Worm (Caenorhabditis elegans) whole organism, mixed stage, embryonic: ENCODE results near the gene nlp-28.

Source experiments
- M03D4.4 ChIP-seq: sonication (generic microtip); optimal IDR thresholded peaks from 2 replicates; lab custom pipeline; 2017; ENCODE audit warnings: mild to moderate bottlenecking, missing genetic modification characterization, missing compliant biosample characterization
- bed-3 ChIP-seq: fragments of 200-800 bp; sonication (Bioruptor generic); optimal IDR thresholded peaks from 3 replicates; lab custom pipeline; 2018; ENCODE audit warnings: mild to moderate bottlenecking, missing genetic modification characterization, moderate library complexity, missing compliant biosample characterization
- blmp-1 ChIP-seq: fragments of 150-350 bp; optimal IDR thresholded peaks from 2 replicates; lab custom pipeline; 2014; ENCODE audit warnings: missing biosample characterization, missing genetic modification characterization
- ceh-39 ChIP-seq: fragments of 150-350 bp; optimal IDR thresholded peaks from 2 replicates; lab custom pipeline; 2014; ENCODE audit warnings: missing biosample characterization, missing genetic modification characterization
- ceh-43 ChIP-seq: fragments of 200-800 bp; sonication (Bioruptor generic); optimal IDR thresholded peaks from 2 replicates; lab custom pipeline; 2018; ENCODE audit warnings: mild to moderate bottlenecking, missing genetic modification characterization, moderate library complexity, missing compliant biosample characterization
- ceh-83 ChIP-seq: fragments of 200-800 bp; sonication (Bioruptor generic); optimal IDR thresholded peaks from 2 replicates; lab custom pipeline; 2018; ENCODE audit warnings: mild to moderate bottlenecking, missing genetic modification characterization, missing compliant biosample characterization
- ces-1 ChIP-seq: fragments of 150-350 bp; optimal IDR thresholded peaks from 2 replicates; lab custom pipeline; 2014; ENCODE audit warnings: missing biosample characterization, missing genetic modification reagents, missing genetic modification characterization
- cnd-1 ChIP-seq: fragments of 200-800 bp; sonication (Bioruptor generic); optimal IDR thresholded peaks from 2 replicates; lab custom pipeline; 2018; ENCODE audit warnings: mild to moderate bottlenecking, missing genetic modification characterization, missing compliant biosample characterization
- drap-1 ChIP-seq: fragments of 200-800 bp; sonication (Bioruptor generic); optimal IDR thresholded peaks from 3 replicates; lab custom pipeline; 2018; ENCODE audit warnings: mild to moderate bottlenecking, missing genetic modification characterization, missing compliant biosample characterization
- elt-1 ChIP-seq: sonication (generic microtip); optimal IDR thresholded peaks from 2 replicates; lab custom pipeline; 2017; ENCODE audit warnings: missing genetic modification characterization, mild to moderate bottlenecking, missing compliant biosample characterization, antibody characterized with exemption, moderate library complexity, borderline replicate concordance; ENCODE audit not compliant: insufficient read depth
- elt-3 ChIP-seq: fragments of 150-350 bp; optimal IDR thresholded peaks from 2 replicates; lab custom pipeline; 2014; ENCODE audit warnings: missing biosample characterization, missing genetic modification characterization
- flh-1 ChIP-seq: fragments of 200-800 bp; sonication (Bioruptor generic); optimal IDR thresholded peaks from 2 replicates; lab custom pipeline; 2018; ENCODE audit warnings: mild to moderate bottlenecking, missing genetic modification characterization, moderate library complexity, missing compliant biosample characterization
- ham-2 ChIP-seq: fragments of 200-800 bp; sonication (Bioruptor generic); optimal IDR thresholded peaks from 2 replicates; lab custom pipeline; 2018; ENCODE audit warnings: mild to moderate bottlenecking, missing genetic modification characterization, missing compliant biosample characterization
- lin-32 ChIP-seq: fragments of 200-800 bp; sonication (Bioruptor generic); optimal IDR thresholded peaks from 2 replicates; lab custom pipeline; 2018; ENCODE audit warnings: mild to moderate bottlenecking, missing genetic modification characterization, missing compliant biosample characterization
- lsy-2 ChIP-seq: fragments of 150-350 bp; optimal IDR thresholded peaks from 2 replicates; lab custom pipeline; 2014; ENCODE audit warnings: missing biosample characterization, missing genetic modification characterization
- mab-5 ChIP-seq: fragments of 150-350 bp; optimal IDR thresholded peaks from 2 replicates; lab custom pipeline; 2014; ENCODE audit warnings: missing biosample characterization, missing genetic modification characterization
- mls-2 ChIP-seq: sonication (generic microtip); optimal IDR thresholded peaks from 2 replicates; lab custom pipeline; 2016; ENCODE audit warnings: mild to moderate bottlenecking, missing genetic modification characterization, moderate library complexity, missing compliant biosample characterization
- nhr-12 ChIP-seq: fragments of 150-350 bp; optimal IDR thresholded peaks from 2 replicates; lab custom pipeline; 2014; ENCODE audit warnings: missing biosample characterization, missing genetic modification characterization
- nhr-2 ChIP-seq: fragments of 150-350 bp; optimal IDR thresholded peaks from 2 replicates; lab custom pipeline; 2014; ENCODE audit warnings: missing biosample characterization, missing genetic modification characterization
- nhr-237 ChIP-seq: fragments of 150-350 bp; optimal IDR thresholded peaks from 2 replicates; lab custom pipeline; 2014; ENCODE audit warnings: missing biosample characterization, missing genetic modification characterization
- nhr-28 ChIP-seq: fragments of 150-350 bp; optimal IDR thresholded peaks from 2 replicates; lab custom pipeline; 2014; ENCODE audit warnings: missing biosample characterization, missing genetic modification characterization
- nhr-76 ChIP-seq: sonication (generic microtip); optimal IDR thresholded peaks from 2 replicates; lab custom pipeline; 2017; ENCODE audit warnings: missing biosample characterization, missing genetic modification characterization
- pha-4 ChIP-seq: fragments of 150-350 bp; optimal IDR thresholded peaks from 2 replicates; lab custom pipeline; 2018; ENCODE audit warnings: missing biosample characterization, missing genetic modification reagents, missing genetic modification characterization
- sem-2 ChIP-seq: fragments of 200-800 bp; sonication (Bioruptor generic); optimal IDR thresholded peaks from 2 replicates; lab custom pipeline; 2018; ENCODE audit warnings: mild to moderate bottlenecking, missing genetic modification characterization, missing compliant biosample characterization
- snpc-4 ChIP-seq: fragments of 150-350 bp; optimal IDR thresholded peaks from 2 replicates; lab custom pipeline; 2014; ENCODE audit warnings: missing biosample characterization, missing genetic modification characterization
- sptf-1 ChIP-seq: sonication (generic microtip); optimal IDR thresholded peaks from 2 replicates; lab custom pipeline; 2017; ENCODE audit warnings: mild to moderate bottlenecking, missing genetic modification characterization, moderate library complexity, missing compliant biosample characterization
- unc-120 ChIP-seq: sonication (generic microtip); optimal IDR thresholded peaks from 2 replicates; lab custom pipeline; 2017; ENCODE audit warnings: missing genetic modification characterization, missing compliant biosample characterization; ENCODE audit not compliant: poor library complexity, severe bottlenecking
- unc-39 ChIP-seq: fragments of 150-350 bp; optimal IDR thresholded peaks from 2 replicates; lab custom pipeline; 2014; ENCODE audit warnings: missing biosample characterization, missing genetic modification characterization
- unc-62 ChIP-seq: fragments of 150-350 bp; optimal IDR thresholded peaks from 2 replicates; lab custom pipeline; 2014; ENCODE audit warnings: missing biosample characterization, missing genetic modification reagents, missing genetic modification characterization

nlp-28 gene

ce11 chrV:3967762-3968161, 19.9 kb upstream of the nlp-28 start, which contains the start of gene cyp-34A8:
TSS of gene cyp-34A8 (minus strand) at chrV:3967823.
- TF ChIP-seq ces-1 (GFP tag; lab: Kevin White, UChicago) (no peak), nhr-28 (no peak)
- TF ChIP-seq, all 35 proteins: peak for 0

- TF ChIP-seq unc-120 = no peak
Observed at ce11 chrV:3968929-3969328, 18.8 kb upstream of the nlp-28 start.

- TF ChIP-seq nhr-12 = no peak
- TF ChIP-seq lsy-2 = no peak
- TF ChIP-seq nhr-76 = no peak
- TF ChIP-seq flh-1 (GFP tag; lab: Kevin White, UChicago) = no peak
- TF ChIP-seq pha-4 (tag; lab: Kevin White, UChicago) = no peak
- TF ChIP-seq ceh-39 (tag; lab: Kevin White, UChicago) = no peak
- TF ChIP-seq ces-1 (GFP tag; lab: Kevin White, UChicago) = no peak
- no peak for TF ChIP-seq sem-2 (GFP tag; lab: Kevin White, UChicago)
- no peak for TF ChIP-seq nhr-28
- TF ChIP-seq mls-2 (tag; lab: Kevin White, UChicago) = no peak
- no peak for TF ChIP-seq ham-2 (GFP tag; lab: Kevin White, UChicago)
- no peak for TF ChIP-seq cnd-1 (tag; lab: Kevin White, UChicago)
- TF ChIP-seq mab-5 (tag; lab: Kevin White, UChicago) = no peak
- TF ChIP-seq sptf-1 (tag; lab: Kevin White, UChicago) = no peak
- TF ChIP-seq, all 35 proteins: peak for 0
Observed at ce11 chrV:3969664-3970063, 18.0 kb upstream of the nlp-28 start.

- no peak for TF ChIP-seq M03D4.4
- no peak for TF ChIP-seq ceh-43
Observed at ce11 chrV:3970410-3970809, 17.3 kb upstream of the nlp-28 start, which contains the start of gene cyp-34A9. TSS of gene cyp-34A9 (minus strand) at chrV:3970540.

ce11 chrV:3972846-3973245, 14.9 kb upstream of the nlp-28 start, which contains the start of gene cyp-34A10:
TSS of gene cyp-34A10 (minus strand) at chrV:3972991.
- no peak for TF ChIP-seq nhr-237 (tag; lab: Kevin White, UChicago)
- no peak for TF ChIP-seq blmp-1 (tag; lab: Kevin White, UChicago)

ce11 chrV:3974361-3974760, 13.3 kb upstream of the nlp-28 start, which contains the start of gene str-82:
TSS of gene str-82 (plus strand) at chrV:3974661.
- TF ChIP-seq lsy-2 (no peak), mls-2 (tag; lab: Kevin White, UChicago) (no peak), ceh-83 (no peak), unc-62 (GFP tag; lab: Kevin White, UChicago) (no peak), mab-5 (tag; lab: Kevin White, UChicago) (no peak), ceh-43 (no peak), ces-1 (GFP tag; lab: Kevin White, UChicago) (no peak), nhr-2 (tag; lab: Kevin White, UChicago) (no peak), flh-1 (GFP tag; lab: Kevin White, UChicago) (no peak), pha-4 (tag; lab: Kevin White, UChicago) (no peak), ham-2 (GFP tag; lab: Kevin White, UChicago) (no peak), snpc-4 (tag; lab: Kevin White, UChicago) (no peak)
- TF ChIP-seq, all 35 proteins: peak for 0

ce11 chrV:3976964-3977363, 10.7 kb upstream of the nlp-28 start, which contains the start of gene str-83:
TSS of gene str-83 (plus strand) at chrV:3977264.
- TF ChIP-seq M03D4.4 (no peak), ham-2 (GFP tag; lab: Kevin White, UChicago) (no peak), elt-3 (tag; lab: Kevin White, UChicago) (no peak), bed-3 (GFP tag; lab: Kevin White, UChicago) (no peak), unc-39 (tag; lab: Kevin White, UChicago) (no peak), sem-2 (GFP tag; lab: Kevin White, UChicago) (no peak), unc-120 (no peak), lsy-2 (no peak), snpc-4 (tag; lab: Kevin White, UChicago) (no peak), drap-1 (GFP tag; lab: Kevin White, UChicago) (no peak), nhr-12 (no peak), pha-4 (tag; lab: Kevin White, UChicago) (no peak), sptf-1 (tag; lab: Kevin White, UChicago) (no peak), elt-1 (tag; lab: Kevin White, UChicago) (no peak), lin-32 (GFP tag; lab: Kevin White, UChicago) (no peak), nhr-76 (no peak), ceh-39 (tag; lab: Kevin White, UChicago) (no peak), nhr-28 (no peak)
